Fruit fly (Drosophila melanogaster) whole organism, embryonic: ENCODE results near the gene CG34253.

Source experiments
- Abd-B ChIP-seq: fragments of 200-800 bp; sonication (Bioruptor generic); optimal IDR thresholded peaks from 2 replicates; lab custom pipeline; 2018; ENCODE audit warnings: missing biosample characterization, mild to moderate bottlenecking, missing genetic modification characterization, moderate library complexity
- Aef1 ChIP-seq: fragments of 200-800 bp; sonication (Bioruptor generic); IDR thresholded peaks from 3 replicates; pipeline ENCODE4 v1.3.6; 2022; ENCODE audit warnings: missing biosample characterization, missing genetic modification characterization
- Atf3 ChIP-seq: fragments of 200-800 bp; sonication (Bioruptor generic); optimal IDR thresholded peaks from 3 replicates; lab custom pipeline; 2016; ENCODE audit warnings: missing biosample characterization, missing genetic modification characterization
- CG11247 ChIP-seq: fragments of 200-800 bp; sonication (Bioruptor generic); IDR thresholded peaks from 2 replicates; pipeline ENCODE4 v1.3.6; 2022; ENCODE audit warnings: missing biosample characterization, missing genetic modification characterization
- CG11504 ChIP-seq: fragments of 200-800 bp; sonication (Bioruptor generic); optimal IDR thresholded peaks from 3 replicates; lab custom pipeline; 2019; ENCODE audit warnings: missing biosample characterization, mild to moderate bottlenecking, missing genetic modification characterization, moderate library complexity
- CG12071 ChIP-seq: fragments of 200-800 bp; sonication (Bioruptor generic); optimal IDR thresholded peaks from 3 replicates; lab custom pipeline; 2018; ENCODE audit warnings: missing biosample characterization, mild to moderate bottlenecking, missing genetic modification characterization
- CG13287 ChIP-seq: fragments of 200-800 bp; sonication (Bioruptor generic); IDR thresholded peaks from 2 replicates; pipeline ENCODE4 v1.3.6; 2022; ENCODE audit warnings: missing biosample characterization, missing genetic modification characterization; ENCODE audit not compliant: partially characterized antibody
- CG14050 ChIP-seq: fragments of 200-800 bp; sonication (Bioruptor generic); IDR thresholded peaks from 3 replicates; pipeline ENCODE4 v1.3.6; 2022; ENCODE audit warnings: missing biosample characterization, missing genetic modification characterization
- CG14441 ChIP-seq: fragments of 200-800 bp; sonication (Bioruptor generic); IDR thresholded peaks from 2 replicates; pipeline ENCODE4 v1.3.6; 2022; ENCODE audit warnings: missing biosample characterization, missing genetic modification characterization
- CG15011 ChIP-seq: fragments of 200-800 bp; sonication (Bioruptor generic); optimal IDR thresholded peaks from 3 replicates; lab custom pipeline; 2018; ENCODE audit warnings: missing biosample characterization, mild to moderate bottlenecking, missing genetic modification characterization
- CG1529 ChIP-seq: fragments of 200-800 bp; sonication (Bioruptor generic); optimal IDR thresholded peaks from 3 replicates; lab custom pipeline; 2018; ENCODE audit warnings: missing biosample characterization, missing genetic modification characterization
- CG16813 ChIP-seq: fragments of 200-800 bp; sonication (Bioruptor generic); IDR thresholded peaks from 3 replicates; pipeline ENCODE4 v1.3.6; 2022; ENCODE audit warnings: missing biosample characterization, missing genetic modification characterization; ENCODE audit not compliant: partially characterized antibody
- CG17361 ChIP-seq: fragments of 200-800 bp; sonication (Bioruptor generic); IDR thresholded peaks from 3 replicates; pipeline ENCODE4 v1.3.6; 2022; ENCODE audit warnings: missing biosample characterization, missing genetic modification characterization
- CG17912 ChIP-seq: fragments of 200-800 bp; sonication (Bioruptor generic); optimal IDR thresholded peaks from 2 replicates; lab custom pipeline; 2018; ENCODE audit warnings: missing biosample characterization, mild to moderate bottlenecking, missing genetic modification characterization
- CG33213 ChIP-seq: fragments of 200-800 bp; sonication (Bioruptor generic); optimal IDR thresholded peaks from 3 replicates; lab custom pipeline; 2016; ENCODE audit warnings: missing biosample characterization, missing genetic modification characterization
- CG4282 ChIP-seq: fragments of 200-800 bp; sonication (Bioruptor generic); optimal IDR thresholded peaks from 2 replicates; lab custom pipeline; 2016; ENCODE audit warnings: missing biosample characterization, missing genetic modification characterization
- CG4854 ChIP-seq: fragments of 200-800 bp; sonication (Bioruptor generic); optimal IDR thresholded peaks from 2 replicates; lab custom pipeline; 2016; ENCODE audit warnings: missing biosample characterization, missing genetic modification characterization, inconsistent platforms
- CG6654 ChIP-seq: fragments of 200-800 bp; sonication (Bioruptor generic); optimal IDR thresholded peaks from 2 replicates; lab custom pipeline; 2017; ENCODE audit warnings: missing biosample characterization, mild to moderate bottlenecking, missing genetic modification characterization
- CG6791 ChIP-seq: fragments of 200-800 bp; sonication (Bioruptor generic); IDR thresholded peaks from 3 replicates; pipeline ENCODE4 v1.3.6; 2022; ENCODE audit warnings: missing biosample characterization, missing genetic modification characterization; ENCODE audit not compliant: partially characterized antibody
- CG7556 ChIP-seq: fragments of 200-800 bp; sonication (Bioruptor generic); optimal IDR thresholded peaks from 2 replicates; lab custom pipeline; 2017; ENCODE audit warnings: missing biosample characterization, mild to moderate bottlenecking, missing genetic modification characterization
- CG9215 ChIP-seq: fragments of 200-800 bp; sonication (Bioruptor generic); IDR thresholded peaks from 2 replicates; pipeline ENCODE4 v1.3.6; 2022; ENCODE audit warnings: missing biosample characterization, missing genetic modification characterization
- GATAe ChIP-seq: fragments of 200-800 bp; sonication (Bioruptor generic); conservative IDR thresholded peaks from 2 replicates; pipeline ENCODE4 v1.3.6; 2022; ENCODE audit warnings: missing biosample characterization, missing genetic modification characterization
- H2.0 ChIP-seq: fragments of 200-800 bp; sonication (Bioruptor generic); IDR thresholded peaks from 2 replicates; pipeline ENCODE4 v1.3.6; 2022; ENCODE audit warnings: missing biosample characterization, missing genetic modification characterization
- Hand ChIP-seq: fragments of 200-800 bp; sonication (Bioruptor generic); optimal IDR thresholded peaks from 2 replicates; lab custom pipeline; 2017; ENCODE audit warnings: mild to moderate bottlenecking, missing biosample characterization, missing genetic modification reagents, missing genetic modification characterization
- Lpt ChIP-seq: fragments of >200 bp; optimal IDR thresholded peaks from 2 replicates; lab custom pipeline; 2018; ENCODE audit warnings: missing biosample characterization, missing genetic modification characterization
- NfI ChIP-seq: fragments of 200-800 bp; sonication (Bioruptor generic); optimal IDR thresholded peaks from 3 replicates; lab custom pipeline; 2018; ENCODE audit warnings: missing biosample characterization, mild to moderate bottlenecking, missing genetic modification characterization, moderate library complexity
- PHDP ChIP-seq: fragments of 200-800 bp; sonication (Bioruptor generic); optimal IDR thresholded peaks from 3 replicates; lab custom pipeline; 2018; ENCODE audit warnings: missing biosample characterization, mild to moderate bottlenecking, missing genetic modification characterization, moderate library complexity
- Scr ChIP-seq: fragments of 200-800 bp; sonication (Bioruptor generic); IDR thresholded peaks from 2 replicates; pipeline ENCODE4 v1.3.6; 2022; ENCODE audit warnings: missing biosample characterization, missing genetic modification characterization; ENCODE audit not compliant: partially characterized antibody
- Usf ChIP-seq: fragments of 200-800 bp; sonication (Bioruptor generic); optimal IDR thresholded peaks from 2 replicates; lab custom pipeline; 2017; ENCODE audit warnings: missing genotype, missing biosample characterization, missing genetic modification characterization
- YL-1 ChIP-seq: fragments of 200-800 bp; sonication (Bioruptor generic); optimal IDR thresholded peaks from 3 replicates; lab custom pipeline; 2017; ENCODE audit warnings: missing biosample characterization, mild to moderate bottlenecking, missing genetic modification characterization
- ap ChIP-seq: fragments of 200-800 bp; sonication (Bioruptor generic); IDR thresholded peaks from 2 replicates; pipeline ENCODE4 v1.3.6; 2022; ENCODE audit warnings: missing biosample characterization, missing genetic modification characterization
- crc ChIP-seq: fragments of 200-800 bp; sonication (Bioruptor generic); optimal IDR thresholded peaks from 2 replicates; lab custom pipeline; 2016; ENCODE audit warnings: missing biosample characterization, missing genetic modification characterization
- dmrt11E ChIP-seq: fragments of 200-800 bp; sonication (Bioruptor generic); optimal IDR thresholded peaks from 3 replicates; lab custom pipeline; 2018; ENCODE audit warnings: missing biosample characterization, mild to moderate bottlenecking, missing genetic modification characterization, moderate library complexity
- dmrt99B ChIP-seq: fragments of 200-800 bp; sonication (Bioruptor generic); optimal IDR thresholded peaks from 2 replicates; lab custom pipeline; 2018; ENCODE audit warnings: missing biosample characterization, mild to moderate bottlenecking, missing genetic modification characterization, moderate library complexity
- fru ChIP-seq: fragments of >200 bp; optimal IDR thresholded peaks from 2 replicates; lab custom pipeline; 2017
- fu2 ChIP-seq: fragments of 200-800 bp; sonication (Bioruptor generic); optimal IDR thresholded peaks from 2 replicates; lab custom pipeline; 2016; ENCODE audit warnings: missing biosample characterization, missing genetic modification characterization
- gcm ChIP-seq: fragments of 200-800 bp; sonication (Bioruptor generic); optimal IDR thresholded peaks from 2 replicates; lab custom pipeline; 2019; ENCODE audit warnings: missing biosample characterization, mild to moderate bottlenecking, missing genetic modification characterization, moderate library complexity
- gem ChIP-seq: fragments of 200-800 bp; sonication (Bioruptor generic); optimal IDR thresholded peaks from 2 replicates; lab custom pipeline; 2019; ENCODE audit warnings: missing biosample characterization, mild to moderate bottlenecking, missing genetic modification characterization, moderate library complexity
- gt ChIP-seq: fragments of 200-800 bp; sonication (Bioruptor generic); IDR thresholded peaks from 2 replicates; pipeline ENCODE4 v1.3.6; 2022; ENCODE audit warnings: missing biosample characterization, missing genetic modification characterization
- inv ChIP-seq: fragments of 200-800 bp; sonication (Bioruptor generic); IDR thresholded peaks from 2 replicates; pipeline ENCODE4 v1.3.6; 2022; ENCODE audit warnings: missing biosample characterization, missing genetic modification characterization; ENCODE audit not compliant: partially characterized antibody
- lov ChIP-seq, 2 experiments: fragments of 200-800 bp in 1 of 2; fragments of >200 bp in 1 of 2; sonication (Bioruptor generic) in 1 of 2; IDR thresholded peaks in 1 of 2; optimal IDR thresholded peaks in 1 of 2; 2 replicates in 1 of 2; 3 replicates in 1 of 2; pipeline versions ENCODE4 v1.3.6 to Lab custom; 2017 to 2022; ENCODE audit warnings: missing biosample characterization in 1 of 2, missing genetic modification characterization in 1 of 2
- nerfin-1 ChIP-seq: fragments of 200-800 bp; sonication (Bioruptor generic); optimal IDR thresholded peaks from 3 replicates; lab custom pipeline; 2019; ENCODE audit warnings: missing biosample characterization, mild to moderate bottlenecking, missing genetic modification characterization, moderate library complexity
- nmo ChIP-seq: fragments of 200-800 bp; sonication (Bioruptor generic); optimal IDR thresholded peaks from 2 replicates; lab custom pipeline; 2018; ENCODE audit warnings: missing biosample characterization, mild to moderate bottlenecking, missing genetic modification characterization, moderate library complexity
- odd ChIP-seq: fragments of 200-800 bp; sonication (Bioruptor generic); optimal IDR thresholded peaks from 2 replicates; lab custom pipeline; 2017; ENCODE audit warnings: missing biosample characterization, mild to moderate bottlenecking, missing genetic modification characterization
- pfk ChIP-seq: fragments of 200-800 bp; sonication (Bioruptor generic); optimal IDR thresholded peaks from 2 replicates; lab custom pipeline; 2018; ENCODE audit warnings: missing biosample characterization, mild to moderate bottlenecking, missing genetic modification characterization, moderate library complexity
- pnt ChIP-seq: fragments of 200-800 bp; sonication (Bioruptor generic); optimal IDR thresholded peaks from 3 replicates; lab custom pipeline; 2016; ENCODE audit warnings: missing biosample characterization, missing genetic modification characterization
- psq ChIP-seq: fragments of 200-800 bp; sonication (Bioruptor generic); optimal IDR thresholded peaks from 2 replicates; lab custom pipeline; 2017; ENCODE audit warnings: missing biosample characterization, missing genetic modification characterization
- rib ChIP-seq: fragments of 200-800 bp; sonication (Bioruptor generic); IDR thresholded peaks from 2 replicates; pipeline ENCODE4 v1.3.6; 2022; ENCODE audit warnings: missing biosample characterization, missing genetic modification characterization
- sna ChIP-seq: fragments of 200-800 bp; sonication (Bioruptor generic); IDR thresholded peaks from 2 replicates; pipeline ENCODE4 v1.3.6; 2022; ENCODE audit warnings: missing biosample characterization, missing genetic modification characterization; ENCODE audit not compliant: partially characterized antibody
- vvl ChIP-seq: fragments of 200-800 bp; sonication (Bioruptor generic); IDR thresholded peaks from 2 replicates; pipeline ENCODE4 v1.3.6; 2022; ENCODE audit warnings: missing biosample characterization, missing genetic modification characterization
- wek ChIP-seq: fragments of 200-800 bp; sonication (Bioruptor generic); optimal IDR thresholded peaks from 3 replicates; lab custom pipeline; 2018; ENCODE audit warnings: missing biosample characterization, mild to moderate bottlenecking, missing genetic modification characterization, moderate library complexity

Gene CG34253

DNA sequence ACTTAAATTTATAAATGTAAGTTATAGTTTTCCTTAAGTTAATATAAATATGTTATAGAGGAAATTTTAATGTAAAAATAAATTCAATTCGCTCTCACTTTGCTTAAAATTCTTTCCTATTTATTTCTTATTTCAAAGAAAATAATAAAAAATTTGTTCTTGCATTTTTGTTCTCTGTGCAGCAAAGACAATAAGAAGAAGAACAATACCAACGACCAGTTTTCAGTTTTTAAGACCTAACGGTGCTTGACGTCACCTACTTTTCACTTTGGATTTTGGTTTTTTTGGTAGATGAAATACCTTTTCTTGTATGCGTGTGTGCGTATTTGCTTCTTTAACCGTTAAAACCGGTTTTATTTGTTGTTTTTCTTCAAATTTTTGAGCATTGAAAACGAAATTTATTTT, 15.0 kb upstream of the CG34253 start (continued):
- TF ChIP-seq dmrt99B (tag; lab: Kevin White, UChicago) (peak; percentile 50), YL-1 (GFP tag; lab: Kevin White, UChicago) (no peak), CG11247 (GFP tag; lab: Robert Waterston, UW) (no peak), gt (GFP tag; lab: Robert Waterston, UW) (no peak), CG17361 (GFP tag; lab: Robert Waterston, UW) (peak; percentile 69), CG13287 (GFP tag; lab: Robert Waterston, UW) (no peak), nerfin-1 (tag; lab: Kevin White, UChicago) (peak; percentile 11), psq (GFP tag; lab: Kevin White, UChicago) (no peak), CG4854 (GFP tag; lab: Kevin White, UChicago) (no peak), GATAe (GFP tag; lab: Robert Waterston, UW) (no peak), inv (GFP tag; lab: Robert Waterston, UW) (no peak), pnt (no peak), CG9215 (no peak), gcm (GFP tag; lab: Kevin White, UChicago) (peak; percentile 38), PHDP (tag; lab: Kevin White, UChicago) (peak; percentile 43), Lpt (GFP tag; lab: Kevin White, UChicago) (no peak), ap (GFP tag; lab: Robert Waterston, UW) (no peak), NfI (GFP tag; lab: Kevin White, UChicago) (no peak), fu2 (GFP tag; lab: Kevin White, UChicago) (no peak), lov (optimal IDR thresholded peaks at IDR 0.05; lab: Kevin White, UChicago) (no peak), lov (GFP tag; IDR thresholded peaks at IDR 0.05; lab: Robert Waterston, UW) (no peak), CG17912 (no peak), sna (GFP tag; lab: Robert Waterston, UW) (no peak), CG12071 (no peak), Scr (no peak), CG6654 (GFP tag; lab: Kevin White, UChicago) (no peak), Abd-B (GFP tag; lab: Kevin White, UChicago) (no peak), dmrt11E (peak; percentile 64), crc (GFP tag; lab: Kevin White, UChicago) (no peak), CG16813 (GFP tag; lab: Robert Waterston, UW) (no peak), Aef1 (GFP tag; lab: Robert Waterston, UW) (no peak), fru (no peak), vvl (GFP tag; lab: Robert Waterston, UW) (no peak), CG7556 (GFP tag; lab: Kevin White, UChicago) (peak; percentile 51), nmo (peak; percentile 66), CG11504 (tag; lab: Kevin White, UChicago) (peak; percentile 52), pfk (no peak), Hand (no peak), CG4282 (GFP tag; lab: Kevin White, UChicago) (no peak), CG1529 (no peak), Usf (GFP tag; lab: Kevin White, UChicago) (no peak), rib (no peak), CG6791 (GFP tag; lab: Robert Waterston, UW) (no peak), CG14050 (GFP tag; lab: Robert Waterston, UW) (no peak), Atf3 (no peak), H2.0 (GFP tag; lab: Robert Waterston, UW) (no peak), odd (no peak), CG14441 (GFP tag; lab: Robert Waterston, UW) (no peak), CG15011 (GFP tag; lab: Kevin White, UChicago) (no peak), CG33213 (GFP tag; lab: Kevin White, UChicago) (no peak), gem (peak; percentile 77), wek (GFP tag; lab: Kevin White, UChicago) (no peak)
